Worm (Caenorhabditis elegans): ENCODE results near the gene sop-2.

The sop-2 gene

ce11 chrII:12379430-12379829 lies 39.7 kb downstream of the sop-2 start, which contains the start of gene marc-5:
TSS of gene marc-5 (minus strand) at chrII:12379530.
- no peak for TF ChIP-seq him-1 (tag; optimal IDR thresholded peaks at IDR 0.05)
- TF ChIP-seq dao-5 (tag; optimal IDR thresholded peaks at IDR 0.05) = no peak
- no peak for TF ChIP-seq W03F9.2 (tag; optimal IDR thresholded peaks at IDR 0.05)

ce11 chrII:12380888-12381287 lies 41.1 kb downstream of the sop-2 start:
- TF ChIP-seq dao-5 (tag; optimal IDR thresholded peaks at IDR 0.05) = no peak

ce11 chrII:12382625-12383562 lies 43.1 kb downstream of the sop-2 start, which contains the start of gene btb-14:
TSS of gene btb-14 (plus strand) at chrII:12383463.
- TF ChIP-seq him-1 (tag; optimal IDR thresholded peaks at IDR 0.05) (peak; percentile 11), W03F9.2 (tag; optimal IDR thresholded peaks at IDR 0.05) (no peak), dao-5 (tag; optimal IDR thresholded peaks at IDR 0.05) (no peak)

ce11 chrII:12385815-12386214 lies 46.1 kb downstream of the sop-2 start:
- TF ChIP-seq him-1 (tag; optimal IDR thresholded peaks at IDR 0.05) (no peak), dao-5 (tag; optimal IDR thresholded peaks at IDR 0.05) (no peak), W03F9.2 (tag; optimal IDR thresholded peaks at IDR 0.05) (no peak)

- TF ChIP-seq him-1 (tag; optimal IDR thresholded peaks at IDR 0.05) = no peak
- TF ChIP-seq dao-5 (tag; optimal IDR thresholded peaks at IDR 0.05) = no peak
- no peak for TF ChIP-seq W03F9.2 (tag; optimal IDR thresholded peaks at IDR 0.05)
Observed at ce11 chrII:12386781-12387180, 47.0 kb downstream of the sop-2 start, which contains the start of gene sre-42. TSS of gene sre-42 (minus strand) at chrII:12386881.

- TF ChIP-seq him-1 (tag; optimal IDR thresholded peaks at IDR 0.05) (no peak), W03F9.2 (tag; optimal IDR thresholded peaks at IDR 0.05) (no peak), dao-5 (tag; optimal IDR thresholded peaks at IDR 0.05) (no peak)
Observed at ce11 chrII:12387487-12387886, 47.7 kb downstream of the sop-2 start.

- TF ChIP-seq dao-5 (tag; optimal IDR thresholded peaks at IDR 0.05) (no peak), him-1 (tag; optimal IDR thresholded peaks at IDR 0.05) (no peak), W03F9.2 (tag; optimal IDR thresholded peaks at IDR 0.05) (no peak)
Observed at ce11 chrII:12387980-12388379, 48.2 kb downstream of the sop-2 start, which contains the start of gene sre-41. TSS of gene sre-41 (plus strand) at chrII:12388280.

ce11 chrII:12389783-12390182 lies 50.0 kb downstream of the sop-2 start, which contains the start of gene Y57A10B.6:
TSS of gene Y57A10B.6 (plus strand) at chrII:12390083.
- no peak for TF ChIP-seq dao-5 (tag; optimal IDR thresholded peaks at IDR 0.05)
- no peak for TF ChIP-seq W03F9.2 (tag; optimal IDR thresholded peaks at IDR 0.05)
- TF ChIP-seq him-1 (tag; optimal IDR thresholded peaks at IDR 0.05) = no peak

ce11 chrII:12393690-12394089 lies 53.9 kb downstream of the sop-2 start, which contains the start of gene Y57A10B.7:
TSS of gene Y57A10B.7 (minus strand) at chrII:12393790.
- no peak for TF ChIP-seq W03F9.2 (tag; optimal IDR thresholded peaks at IDR 0.05)
- no peak for TF ChIP-seq dao-5 (tag; optimal IDR thresholded peaks at IDR 0.05)
- no peak for TF ChIP-seq him-1 (tag; optimal IDR thresholded peaks at IDR 0.05)

ce11 chrII:12394138-12394537 lies 54.4 kb downstream of the sop-2 start:
- TF ChIP-seq him-1 (tag; optimal IDR thresholded peaks at IDR 0.05) (no peak), W03F9.2 (tag; optimal IDR thresholded peaks at IDR 0.05) (no peak), dao-5 (tag; optimal IDR thresholded peaks at IDR 0.05) (no peak)
